Worm (Caenorhabditis elegans): ENCODE measurements around the gene ule-5.

- TF ChIP-seq ceh-63 (GFP tag; optimal IDR thresholded peaks at IDR 0.05) = no peak
- TF ChIP-seq nhr-12 (tag; optimal IDR thresholded peaks at IDR 0.05) = no peak
- TF ChIP-seq hlh-4 (tag; optimal IDR thresholded peaks at IDR 0.05) = no peak
- no peak for TF ChIP-seq mdl-1 (tag; optimal IDR thresholded peaks at IDR 0.05)
Measured at ce11 chrX:11920723-11921283, 37.9 kb downstream of the ule-5 start, which contains the start of gene Y62H9A.14.

Data from whole organism, L1 larva.